Worm (Caenorhabditis elegans) whole organism, L1 larva: ENCODE results near the gene ZK721.3.

Experiments
- hlh-17 ChIP-seq: fragments of 200-800 bp; sonication (Bioruptor generic); optimal IDR thresholded peaks from 2 replicates; lab custom pipeline; 2018; ENCODE audit warnings: missing genetic modification characterization, mild to moderate bottlenecking, missing compliant biosample characterization, moderate library complexity, borderline replicate concordance
- sptf-1 ChIP-seq: fragments of 150-350 bp; optimal IDR thresholded peaks from 2 replicates; lab custom pipeline; 2014; ENCODE audit warnings: missing biosample characterization, missing genetic modification characterization

The ZK721.3 gene

ce11 chrX:8835887-8836348 lies 51.6 kb downstream of the ZK721.3 start, which contains the start of gene C28G1.2 (continued):
- TF ChIP-seq sptf-1 (tag; lab: Kevin White, UChicago) (no peak), hlh-17 (GFP tag; lab: Kevin White, UChicago) (no peak)
